Fruit fly (Drosophila melanogaster): Measurements from ENCODE around the gene CG31106.

DNA sequence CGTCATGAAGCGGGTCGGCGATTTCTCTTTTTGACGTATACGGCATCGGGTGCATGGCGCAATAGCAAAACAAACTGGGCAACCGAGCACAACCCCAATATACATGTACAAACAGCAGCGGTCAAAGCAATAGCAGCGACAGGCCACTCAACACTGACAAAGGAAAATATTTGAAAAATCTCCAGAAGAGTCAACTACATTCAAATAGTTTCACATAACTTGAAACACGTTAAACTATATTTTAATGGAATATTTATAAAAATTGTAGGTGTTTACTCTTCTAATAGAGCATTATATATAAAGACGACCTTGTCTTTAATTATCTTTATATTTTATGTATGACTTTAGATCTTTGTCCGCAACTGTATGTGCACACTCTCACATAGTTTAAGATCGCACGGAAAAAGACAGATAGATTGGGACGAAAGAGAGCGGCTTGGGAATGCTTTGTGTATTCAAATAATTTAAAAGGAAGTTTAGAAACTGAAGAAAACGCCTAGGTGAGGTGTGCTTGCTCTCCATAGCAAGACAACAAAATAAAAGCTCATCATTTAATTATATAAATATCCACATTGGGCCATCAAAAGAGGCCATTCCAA, 8.6 kb upstream of the CG31106 start:
- TF ChIP-seq CG10321 (GFP tag; IDR thresholded peaks at IDR 0.05) (no peak), CG9797 (GFP tag; optimal IDR thresholded peaks at IDR 0.05) (no peak), sug (tag; optimal IDR thresholded peaks at IDR 0.05) (peak; percentile 44), CG13775 (GFP tag; optimal IDR thresholded peaks at IDR 0.05) (peak; percentile 55), HmgZ (tag; optimal IDR thresholded peaks at IDR 0.05) (peak; percentile 62), BtbVII (GFP tag; optimal IDR thresholded peaks at IDR 0.05) (peak; percentile 71), pan (optimal IDR thresholded peaks at IDR 0.05) (no peak), pan (GFP tag; optimal IDR thresholded peaks at IDR 0.05 in 1 of 2, IDR thresholded peaks at IDR 0.05 in 1 of 2) (peak in 1 of 2 experiments; percentile 82), CHES-1-like (GFP tag; optimal IDR thresholded peaks at IDR 0.05) (peak; percentile 25), zfh1 (GFP tag; IDR thresholded peaks at IDR 0.05) (peak; percentile 75)

All from whole organism, embryonic.